Fruit fly (Drosophila melanogaster) S2 (cell line): Measurements from ENCODE around the gene msd1.

Experiments used
- CG8478 ChIP-seq: fragments of >200 bp; optimal IDR thresholded peaks from 2 replicates; lab custom pipeline; 2018
- CTCF ChIP-seq, 2 experiments: fragments of >200 bp; optimal IDR thresholded peaks; 2 replicates each; lab custom pipeline; 2018

DNA sequence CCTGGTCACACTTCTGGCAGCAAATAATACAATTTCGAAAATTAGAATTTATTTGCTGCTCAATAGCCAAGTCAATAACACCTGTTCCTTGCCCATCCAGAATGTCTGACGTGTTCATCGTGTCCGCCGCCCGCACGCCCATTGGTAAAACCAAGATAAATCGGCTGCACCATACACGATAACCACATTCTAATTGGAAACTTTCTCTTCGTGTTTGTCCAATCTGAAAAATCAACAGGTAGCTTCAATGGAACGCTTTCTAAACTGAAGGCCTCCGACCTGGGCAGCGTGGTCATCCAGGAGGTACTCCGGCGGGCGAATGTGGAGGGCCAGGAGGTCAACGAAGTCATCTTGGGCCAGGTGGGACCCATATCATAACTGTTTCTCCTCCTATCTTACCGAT is 28.6 kb upstream of the msd1 start:
- no peak for TF ChIP-seq CG8478
- no peak for TF ChIP-seq CTCF (optimal IDR thresholded peaks at IDR 0.05; lab: Kevin White, UChicago)
